Worm (Caenorhabditis elegans): Measurements from ENCODE around the gene srbc-54.

srbc-54 gene

DNA sequence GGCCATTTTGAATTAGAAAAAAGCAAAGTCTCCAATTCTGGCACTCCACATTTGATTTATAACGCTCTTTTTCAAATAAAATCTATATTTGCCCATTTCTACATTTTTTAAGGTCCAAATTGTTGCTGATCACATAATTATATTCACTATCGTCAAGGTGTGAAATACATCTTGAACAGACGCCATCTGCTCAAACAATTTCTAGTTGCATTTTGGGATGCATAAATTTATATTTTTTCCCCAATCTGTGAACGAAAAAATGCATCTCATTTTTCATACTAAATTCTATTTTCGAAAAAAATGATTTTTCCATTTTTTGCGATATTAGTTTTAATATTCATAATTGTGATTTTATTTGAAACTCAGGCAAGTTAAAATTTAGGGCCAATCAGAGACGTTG lies 40.3 kb downstream of the srbc-54 start, which contains the start of gene T26E4.7:
Gene T26E4.7, plus strand, starts transcription at position 301 of the 400 bp plus-strand sequence.
- TF ChIP-seq tra-4 (tag; optimal IDR thresholded peaks at IDR 0.05) (no peak), hmbx-1 (tag; optimal IDR thresholded peaks at IDR 0.05) (no peak), tbx-11 (GFP tag; IDR thresholded peaks at IDR 0.05) (no peak), pes-1 (GFP tag; IDR thresholded peaks at IDR 0.05) (no peak), scrt-1 (GFP tag; IDR thresholded peaks at IDR 0.05) (no peak), flt-1 (GFP tag; IDR thresholded peaks at IDR 0.05) (no peak), B0310.2 (tag; optimal IDR thresholded peaks at IDR 0.05) (no peak), ceh-13 (GFP tag; optimal IDR thresholded peaks at IDR 0.05) (no peak), ceh-36 (tag; optimal IDR thresholded peaks at IDR 0.05) (no peak), sea-1 (GFP tag; conservative IDR thresholded peaks at IDR 0.05) (no peak), tbx-37 (GFP tag; conservative IDR thresholded peaks at IDR 0.05) (no peak), hmg-4 (GFP tag; optimal IDR thresholded peaks at IDR 0.05) (no peak), F13C5.2 (tag; optimal IDR thresholded peaks at IDR 0.05) (no peak), hnd-1 (tag; optimal IDR thresholded peaks at IDR 0.05) (no peak), ama-1 (optimal IDR thresholded peaks at IDR 0.05) (no peak), ets-7 (tag; optimal IDR thresholded peaks at IDR 0.05) (no peak)

ce11 chrV:15792409-15792808 lies 41.1 kb downstream of the srbc-54 start, which contains the start of gene T26E4.4:
TSS of gene T26E4.4 (minus strand) at chrV:15792509.
- TF ChIP-seq ama-1 (optimal IDR thresholded peaks at IDR 0.05) (no peak), tra-4 (tag; optimal IDR thresholded peaks at IDR 0.05) (no peak), ets-7 (tag; optimal IDR thresholded peaks at IDR 0.05) (no peak), hnd-1 (tag; optimal IDR thresholded peaks at IDR 0.05) (no peak), hmbx-1 (tag; optimal IDR thresholded peaks at IDR 0.05) (no peak), scrt-1 (GFP tag; IDR thresholded peaks at IDR 0.05) (no peak), tbx-11 (GFP tag; IDR thresholded peaks at IDR 0.05) (no peak), flt-1 (GFP tag; IDR thresholded peaks at IDR 0.05) (no peak), B0310.2 (tag; optimal IDR thresholded peaks at IDR 0.05) (no peak), F13C5.2 (tag; optimal IDR thresholded peaks at IDR 0.05) (no peak), ceh-36 (tag; optimal IDR thresholded peaks at IDR 0.05) (no peak), pes-1 (GFP tag; IDR thresholded peaks at IDR 0.05) (no peak), sea-1 (GFP tag; conservative IDR thresholded peaks at IDR 0.05) (no peak), aly-1 (tag; optimal IDR thresholded peaks at IDR 0.05) (no peak), ceh-13 (GFP tag; optimal IDR thresholded peaks at IDR 0.05) (no peak)

- TF ChIP-seq scrt-1 (GFP tag; IDR thresholded peaks at IDR 0.05), result no peak
- TF ChIP-seq hnd-1 (tag; optimal IDR thresholded peaks at IDR 0.05), result no peak
- no peak for TF ChIP-seq tbx-37 (GFP tag; conservative IDR thresholded peaks at IDR 0.05)
- TF ChIP-seq aly-1 (tag; optimal IDR thresholded peaks at IDR 0.05), result no peak
- TF ChIP-seq tra-4 (tag; optimal IDR thresholded peaks at IDR 0.05), result no peak
Observed at ce11 chrV:15782494-15782893, 51.0 kb downstream of the srbc-54 start, which contains the start of gene T26E4.3. TSS of gene T26E4.3 (plus strand) at chrV:15782794.

Data from whole organism, early embryonic.